Fruit fly (Drosophila melanogaster) whole organism, wandering third instar larva: ENCODE data around the gene CG8202.

ENCODE experiments used
- Abd-B ChIP-seq: fragments of >200 bp; optimal IDR thresholded peaks from 2 replicates; lab custom pipeline; 2017; ENCODE audit warnings: missing biosample characterization, missing genetic modification characterization
- CG32264 ChIP-seq: fragments of 200-800 bp; sonication (Bioruptor generic); optimal IDR thresholded peaks from 2 replicates; lab custom pipeline; 2016; ENCODE audit warnings: missing biosample characterization, missing genetic modification characterization
- CG9705 ChIP-seq: fragments of 200-800 bp; sonication (Bioruptor generic); optimal IDR thresholded peaks from 2 replicates; lab custom pipeline; 2018; ENCODE audit warnings: missing biosample characterization, mild to moderate bottlenecking, missing genetic modification characterization
- CrebA ChIP-seq: fragments of 200-800 bp; sonication (Bioruptor generic); optimal IDR thresholded peaks from 2 replicates; lab custom pipeline; 2016; ENCODE audit warnings: missing biosample characterization, mild to moderate bottlenecking, missing genetic modification characterization, borderline replicate concordance
- Dfd ChIP-seq: fragments of >200 bp; optimal IDR thresholded peaks from 2 replicates; lab custom pipeline; 2017; ENCODE audit warnings: missing biosample characterization, missing genetic modification characterization
- Dif ChIP-seq: fragments of 200-275, 200-300 bp; sonication (Bioruptor generic); optimal IDR thresholded peaks from 2 replicates; lab custom pipeline; 2018; ENCODE audit warnings: missing biosample characterization, missing genetic modification characterization; ENCODE audit not compliant: partially characterized antibody
- GATAd ChIP-seq: sonication (Bioruptor generic); optimal IDR thresholded peaks from 2 replicates; lab custom pipeline; 2016; ENCODE audit warnings: missing biosample characterization, missing genetic modification characterization
- HLH106 ChIP-seq: fragments of 200-800 bp; optimal IDR thresholded peaks from 3 replicates; lab custom pipeline; 2019; ENCODE audit warnings: missing biosample characterization, mild to moderate bottlenecking, missing genetic modification characterization, moderate library complexity
- Hnf4 ChIP-seq: fragments of 200-800 bp; sonication (Bioruptor generic); optimal IDR thresholded peaks from 2 replicates; lab custom pipeline; 2016; ENCODE audit warnings: missing biosample characterization, mild to moderate bottlenecking, missing genetic modification characterization
- Hr78 ChIP-seq: fragments of >200 bp; optimal IDR thresholded peaks from 2 replicates; lab custom pipeline; 2017; ENCODE audit warnings: missing biosample characterization, missing genetic modification characterization
- Hr83 ChIP-seq: fragments of 200-300 bp; sonication (Bioruptor generic); optimal IDR thresholded peaks from 2 replicates; lab custom pipeline; 2016; ENCODE audit warnings: missing biosample characterization, mild to moderate bottlenecking, missing genetic modification characterization, moderate library complexity; ENCODE audit not compliant: poor library complexity, severe bottlenecking
- Jra ChIP-seq: sonication (Bioruptor generic); optimal IDR thresholded peaks from 2 replicates; lab custom pipeline; 2016; ENCODE audit warnings: missing biosample characterization, missing genetic modification characterization
- Mio ChIP-seq: sonication (Bioruptor generic); optimal IDR thresholded peaks from 2 replicates; lab custom pipeline; 2016; ENCODE audit warnings: missing biosample characterization, missing genetic modification characterization
- Myc ChIP-seq: fragments of >200 bp; optimal IDR thresholded peaks from 2 replicates; lab custom pipeline; 2017
- N ChIP-seq: fragments of >200 bp; optimal IDR thresholded peaks from 2 replicates; lab custom pipeline; 2018; ENCODE audit warnings: missing biosample characterization, missing external identifiers, missing genetic modification characterization
- OdsH ChIP-seq: fragments of 200-800 bp; sonication (Bioruptor generic); optimal IDR thresholded peaks from 2 replicates; lab custom pipeline; 2016; ENCODE audit warnings: missing biosample characterization, mild to moderate bottlenecking, missing genetic modification characterization
- Rel ChIP-seq, 2 experiments: fragments of 200-800 bp; sonication (Bioruptor generic) in 1 of 2; optimal IDR thresholded peaks; 2 replicates in 1 of 2; 3 replicates in 1 of 2; lab custom pipeline; 2016 to 2019; ENCODE audit warnings: mild to moderate bottlenecking in 2 of 2, missing biosample characterization in 2 of 2, missing genetic modification characterization in 2 of 2, moderate library complexity in 1 of 2
- Sp1 ChIP-seq: fragments of 200-800 bp; sonication (Bioruptor generic); optimal IDR thresholded peaks from 3 replicates; lab custom pipeline; 2019; ENCODE audit warnings: missing biosample characterization, mild to moderate bottlenecking, missing genetic modification characterization, moderate library complexity
- Vsx2 ChIP-seq: fragments of 200-300, 225-300 bp; sonication (Bioruptor generic); optimal IDR thresholded peaks from 2 replicates; lab custom pipeline; 2018; ENCODE audit warnings: missing biosample characterization, missing genetic modification characterization; ENCODE audit not compliant: partially characterized antibody
- br ChIP-seq: fragments of 200-800 bp; sonication (Bioruptor generic); optimal IDR thresholded peaks from 2 replicates; lab custom pipeline; 2016; ENCODE audit warnings: missing biosample characterization, missing genetic modification characterization
- brk ChIP-seq: fragments of 200-800 bp; sonication (Bioruptor generic); optimal IDR thresholded peaks from 2 replicates; lab custom pipeline; 2016; ENCODE audit warnings: missing biosample characterization, mild to moderate bottlenecking, missing genetic modification characterization
- dl ChIP-seq, 2 experiments: fragments of 175-275, 200-275 bp in 1 of 2; fragments of 200-275 bp in 1 of 2; sonication (Bioruptor generic); optimal IDR thresholded peaks; lab custom pipeline; 2018; ENCODE audit warnings: mild to moderate bottlenecking in 2 of 2, missing biosample characterization in 2 of 2, missing genetic modification characterization in 2 of 2, moderate library complexity in 2 of 2; ENCODE audit not compliant: partially characterized antibody in 2 of 2, insufficient read depth in 1 of 2
- dmrt93B ChIP-seq: fragments of 200-800 bp; sonication (Bioruptor generic); optimal IDR thresholded peaks from 2 replicates; lab custom pipeline; 2018; ENCODE audit warnings: missing biosample characterization, mild to moderate bottlenecking, missing genetic modification characterization
- dsf ChIP-seq: sonication (Bioruptor generic); optimal IDR thresholded peaks from 2 replicates; lab custom pipeline; 2016; ENCODE audit warnings: missing biosample characterization, missing genetic modification characterization, borderline replicate concordance
- ey ChIP-seq: fragments of 200-800 bp; sonication (Bioruptor generic); optimal IDR thresholded peaks from 2 replicates; lab custom pipeline; 2016; ENCODE audit warnings: missing biosample characterization, missing genetic modification characterization
- foxo ChIP-seq, 2 experiments: fragments of 200-800 bp; sonication (Bioruptor generic); optimal IDR thresholded peaks; 2 replicates in 1 of 2; 3 replicates in 1 of 2; lab custom pipeline; 2016 to 2017; ENCODE audit warnings: missing biosample characterization in 2 of 2, missing genetic modification characterization in 2 of 2
- fru ChIP-seq: fragments of 200-800 bp; sonication (Bioruptor generic); optimal IDR thresholded peaks from 3 replicates; lab custom pipeline; 2016; ENCODE audit warnings: missing biosample characterization, mild to moderate bottlenecking, missing genetic modification characterization
- h ChIP-seq: fragments of 200-800 bp; sonication (Bioruptor generic); optimal IDR thresholded peaks from 3 replicates; lab custom pipeline; 2016; ENCODE audit warnings: missing biosample characterization, mild to moderate bottlenecking, missing genetic modification characterization
- jim ChIP-seq: fragments of 175-275, 200-325 bp; sonication (Bioruptor generic); optimal IDR thresholded peaks from 2 replicates; lab custom pipeline; 2016; ENCODE audit warnings: missing biosample characterization, mild to moderate bottlenecking, missing genetic modification characterization
- lola ChIP-seq: fragments of >200 bp; optimal IDR thresholded peaks from 2 replicates; lab custom pipeline; 2017; ENCODE audit warnings: missing biosample characterization, missing genetic modification characterization
- pan ChIP-seq: fragments of >200 bp; optimal IDR thresholded peaks from 2 replicates; lab custom pipeline; 2017
- psq ChIP-seq: fragments of 200-800 bp; sonication (Bioruptor generic); optimal IDR thresholded peaks from 3 replicates; lab custom pipeline; 2017; ENCODE audit warnings: missing biosample characterization, mild to moderate bottlenecking, missing genetic modification characterization, moderate library complexity
- rgr ChIP-seq: fragments of 200-800 bp; sonication (Bioruptor generic); optimal IDR thresholded peaks from 3 replicates; lab custom pipeline; 2016; ENCODE audit warnings: missing biosample characterization, mild to moderate bottlenecking, missing genetic modification characterization
- sage ChIP-seq: fragments of 200-800 bp; sonication (Bioruptor generic); optimal IDR thresholded peaks from 2 replicates; lab custom pipeline; 2016; ENCODE audit warnings: missing biosample characterization, mild to moderate bottlenecking, missing genetic modification characterization
- sv ChIP-seq: fragments of 200-800 bp; sonication (Bioruptor generic); optimal IDR thresholded peaks from 3 replicates; lab custom pipeline; 2016; ENCODE audit warnings: missing biosample characterization, missing genetic modification characterization
- tai ChIP-seq: sonication (Bioruptor generic); optimal IDR thresholded peaks from 2 replicates; lab custom pipeline; 2016; ENCODE audit warnings: missing biosample characterization, missing genetic modification characterization
- usp ChIP-seq: fragments of >200 bp; optimal IDR thresholded peaks from 2 replicates; lab custom pipeline; 2017; ENCODE audit warnings: missing biosample characterization, missing genetic modification characterization
- woc ChIP-seq: sonication (Bioruptor generic); optimal IDR thresholded peaks from 2 replicates; lab custom pipeline; 2016; ENCODE audit warnings: missing biosample characterization, mild to moderate bottlenecking, missing genetic modification characterization

The CG8202 gene

dm6 chr3R:8731597-8732263 lies at the start of gene CG8202, which contains the start of gene M1BP:
CG8202 (plus strand) TSS chr3R:8732091.
M1BP (minus strand) TSS chr3R:8731698.
- TF ChIP-seq Mio (GFP tag; lab: Kevin White, UChicago) (peak; percentile 44), Vsx2 (GFP tag; lab: Kevin White, UChicago) (no peak), CrebA (GFP tag; lab: Kevin White, UChicago) (no peak), CG32264 (GFP tag; lab: Kevin White, UChicago) (no peak), br (GFP tag; lab: Kevin White, UChicago) (peak; percentile 64), fru (peak; percentile 75), dl (GFP tag; optimal IDR thresholded peaks at IDR 0.05; lab: Kevin White, UChicago; ENCODE audit: insufficient read depth in 1 of 2, partially characterized antibody in 2 of 2) (no peak), dsf (GFP tag; lab: Kevin White, UChicago) (peak; percentile 35), HLH106 (tag; lab: Kevin White, UChicago) (peak; percentile 91), tai (GFP tag; lab: Kevin White, UChicago) (no peak), foxo (GFP tag; optimal IDR thresholded peaks at IDR 0.05; lab: Kevin White, UChicago) (peak in 1 of 2 experiments; percentile 89), usp (no peak), psq (peak; percentile 88), Hr78 (GFP tag; lab: Kevin White, UChicago) (no peak), rgr (GFP tag; lab: Kevin White, UChicago) (peak; percentile 86), Jra (peak; percentile 44), sv (GFP tag; lab: Kevin White, UChicago) (peak; percentile 44), CG9705 (GFP tag; lab: Kevin White, UChicago) (peak; percentile 78), Myc (lab: Kevin White, UChicago) (peak; percentile 42), Rel (GFP tag; optimal IDR thresholded peaks at IDR 0.05; lab: Kevin White, UChicago) (no peak), Rel (tag; optimal IDR thresholded peaks at IDR 0.05; lab: Kevin White, UChicago) (peak; percentile 65), h (GFP tag; lab: Kevin White, UChicago) (peak; percentile 74), OdsH (GFP tag; lab: Kevin White, UChicago) (peak; percentile 83), brk (GFP tag; lab: Kevin White, UChicago) (no peak), jim (GFP tag; lab: Kevin White, UChicago) (peak; percentile 32), dmrt93B (peak; percentile 87), Hr83 (peak; percentile 58), sage (GFP tag; lab: Kevin White, UChicago) (peak; percentile 41), Dif (GFP tag; lab: Kevin White, UChicago) (no peak), lola (GFP tag; lab: Kevin White, UChicago) (no peak), Sp1 (peak; percentile 92), ey (GFP tag; lab: Kevin White, UChicago) (peak; percentile 59), pan (lab: Kevin White, UChicago) (no peak), Dfd (GFP tag; lab: Kevin White, UChicago) (no peak), woc (GFP tag; lab: Kevin White, UChicago) (peak; percentile 63), Hnf4 (peak; percentile 70), GATAd (no peak), N (no peak), Abd-B (GFP tag; lab: Kevin White, UChicago) (no peak)

dm6 chr3R:8683280-8683679 lies 48.6 kb upstream of the CG8202 start:
- TF ChIP-seq Mio (GFP tag; lab: Kevin White, UChicago) (no peak), fru (no peak), N (no peak), Abd-B (GFP tag; lab: Kevin White, UChicago) (no peak), CG9705 (GFP tag; lab: Kevin White, UChicago) (no peak), usp (no peak), Rel (GFP tag; optimal IDR thresholded peaks at IDR 0.05; lab: Kevin White, UChicago) (no peak), Rel (tag; optimal IDR thresholded peaks at IDR 0.05; lab: Kevin White, UChicago) (no peak), Jra (no peak), Hr83 (no peak), HLH106 (tag; lab: Kevin White, UChicago) (no peak), lola (GFP tag; lab: Kevin White, UChicago) (no peak), CrebA (GFP tag; lab: Kevin White, UChicago) (no peak), pan (lab: Kevin White, UChicago) (no peak), Dfd (GFP tag; lab: Kevin White, UChicago) (no peak), dmrt93B (no peak), woc (GFP tag; lab: Kevin White, UChicago) (no peak), sv (GFP tag; lab: Kevin White, UChicago) (no peak)
